Fruit fly (Drosophila melanogaster) whole organism, embryonic: ENCODE data around the gene Ire1.
A peak's percentile ranks its signal among the peaks of the same experiment; 100 is the strongest.

Source experiments
- Bgb ChIP-seq: fragments of 200-800 bp; sonication (Bioruptor generic); IDR thresholded peaks from 2 replicates; pipeline ENCODE4 v1.3.6; 2022; ENCODE audit warnings: missing biosample characterization, missing genetic modification characterization; ENCODE audit not compliant: partially characterized antibody
- Blimp-1 ChIP-seq: fragments of 200-800 bp; sonication (Bioruptor generic); optimal IDR thresholded peaks from 3 replicates; lab custom pipeline; 2018; ENCODE audit warnings: missing biosample characterization, missing genetic modification characterization, mild to moderate bottlenecking, moderate library complexity, missing genetic modification reagents
- CG11560 ChIP-seq: fragments of 200-800 bp; sonication (Bioruptor generic); IDR thresholded peaks from 3 replicates; pipeline ENCODE4 v1.3.6; 2022; ENCODE audit warnings: missing biosample characterization, missing genetic modification characterization
- CG12071 ChIP-seq: fragments of 200-800 bp; sonication (Bioruptor generic); optimal IDR thresholded peaks from 3 replicates; lab custom pipeline; 2018; ENCODE audit warnings: missing biosample characterization, mild to moderate bottlenecking, missing genetic modification characterization
- CG12744 ChIP-seq: fragments of 200-800 bp; sonication (Bioruptor generic); optimal IDR thresholded peaks from 2 replicates; lab custom pipeline; 2016; ENCODE audit warnings: missing biosample characterization, missing genetic modification characterization
- CG14441 ChIP-seq: fragments of 200-800 bp; sonication (Bioruptor generic); IDR thresholded peaks from 2 replicates; pipeline ENCODE4 v1.3.6; 2022; ENCODE audit warnings: missing biosample characterization, missing genetic modification characterization
- CG14667 ChIP-seq: fragments of 200-800 bp; sonication (Bioruptor generic); IDR thresholded peaks from 2 replicates; pipeline ENCODE4 v1.3.6; 2022; ENCODE audit warnings: missing biosample characterization, missing genetic modification characterization
- CG14860 ChIP-seq: fragments of 200-800 bp; sonication (Bioruptor generic); IDR thresholded peaks from 3 replicates; pipeline ENCODE4 v1.3.6; 2022; ENCODE audit warnings: missing biosample characterization, missing genetic modification characterization; ENCODE audit not compliant: partially characterized antibody
- CG14965 ChIP-seq: fragments of 200-800 bp; sonication (Bioruptor generic); optimal IDR thresholded peaks from 2 replicates; lab custom pipeline; 2016; ENCODE audit warnings: missing biosample characterization, missing genetic modification characterization, borderline replicate concordance
- CG1603 ChIP-seq: fragments of 200-800 bp; sonication (Bioruptor generic); optimal IDR thresholded peaks from 2 replicates; lab custom pipeline; 2019; ENCODE audit warnings: missing biosample characterization, mild to moderate bottlenecking, missing genetic modification characterization, moderate library complexity
- CG30020 ChIP-seq: fragments of 200-800 bp; optimal IDR thresholded peaks from 2 replicates; lab custom pipeline; 2019; ENCODE audit warnings: missing biosample characterization, mild to moderate bottlenecking, missing genetic modification characterization, moderate library complexity
- CG31365 ChIP-seq: fragments of 200-800 bp; sonication (Bioruptor generic); optimal IDR thresholded peaks from 2 replicates; lab custom pipeline; 2018; ENCODE audit warnings: missing biosample characterization, mild to moderate bottlenecking, missing genetic modification characterization
- CG32767 ChIP-seq: fragments of 200-800 bp; sonication (Bioruptor generic); IDR thresholded peaks from 2 replicates; pipeline ENCODE4 v1.3.6; 2022; ENCODE audit warnings: missing biosample characterization, missing genetic modification characterization
- CG34376 ChIP-seq: fragments of 200-800 bp; sonication (Bioruptor generic); optimal IDR thresholded peaks from 2 replicates; lab custom pipeline; 2018; ENCODE audit warnings: missing biosample characterization, mild to moderate bottlenecking, missing genetic modification characterization
- CG4282 ChIP-seq: fragments of 200-800 bp; sonication (Bioruptor generic); optimal IDR thresholded peaks from 2 replicates; lab custom pipeline; 2016; ENCODE audit warnings: missing biosample characterization, missing genetic modification characterization
- CG4328 ChIP-seq: fragments of 200-800 bp; sonication (Bioruptor generic); optimal IDR thresholded peaks from 3 replicates; lab custom pipeline; 2017; ENCODE audit warnings: missing biosample characterization, missing genetic modification reagents, missing genetic modification characterization
- CG7839 ChIP-seq: fragments of 200-800 bp; sonication (Bioruptor generic); optimal IDR thresholded peaks from 3 replicates; lab custom pipeline; 2018; ENCODE audit warnings: missing biosample characterization, mild to moderate bottlenecking, missing genetic modification characterization, moderate library complexity
- CG7928 ChIP-seq: fragments of 200-800 bp; sonication (Bioruptor generic); optimal IDR thresholded peaks from 2 replicates; lab custom pipeline; 2017; ENCODE audit warnings: missing biosample characterization, mild to moderate bottlenecking, missing genetic modification characterization
- CG8281 ChIP-seq: fragments of 200-800 bp; sonication (Bioruptor generic); optimal IDR thresholded peaks from 2 replicates; lab custom pipeline; 2018; ENCODE audit warnings: missing biosample characterization, mild to moderate bottlenecking, missing genetic modification characterization, moderate library complexity
- CG9437 ChIP-seq: fragments of 200-800 bp; sonication (Bioruptor generic); optimal IDR thresholded peaks from 2 replicates; lab custom pipeline; 2018; ENCODE audit warnings: missing biosample characterization, mild to moderate bottlenecking, missing genetic modification characterization
- D19A ChIP-seq: fragments of 200-800 bp; optimal IDR thresholded peaks from 3 replicates; lab custom pipeline; 2019; ENCODE audit warnings: missing biosample characterization, mild to moderate bottlenecking, missing genetic modification characterization, moderate library complexity
- Dref ChIP-seq: fragments of 200-800 bp; sonication (Bioruptor generic); IDR thresholded peaks from 2 replicates; pipeline ENCODE4 v1.3.6; 2022; ENCODE audit warnings: missing biosample characterization, missing genetic modification characterization
- Hand ChIP-seq: fragments of 200-800 bp; sonication (Bioruptor generic); optimal IDR thresholded peaks from 2 replicates; lab custom pipeline; 2017; ENCODE audit warnings: mild to moderate bottlenecking, missing biosample characterization, missing genetic modification reagents, missing genetic modification characterization
- Hey ChIP-seq: fragments of 200-800 bp; sonication (Bioruptor generic); optimal IDR thresholded peaks from 3 replicates; lab custom pipeline; 2018; ENCODE audit warnings: missing biosample characterization, mild to moderate bottlenecking, missing genetic modification characterization
- HmgD ChIP-seq: fragments of 200-800 bp; sonication (Bioruptor generic); optimal IDR thresholded peaks from 3 replicates; lab custom pipeline; 2016; ENCODE audit warnings: missing biosample characterization, missing genetic modification characterization
- Hr78 ChIP-seq, 2 experiments: fragments of 200-800 bp in 1 of 2; fragments of >200 bp in 1 of 2; sonication (Bioruptor generic) in 1 of 2; optimal IDR thresholded peaks; 2 replicates each; lab custom pipeline; 2017 to 2019; ENCODE audit warnings: missing biosample characterization in 2 of 2, missing genetic modification characterization in 2 of 2, mild to moderate bottlenecking in 1 of 2, moderate library complexity in 1 of 2
- MESR4 ChIP-seq: fragments of 200-800 bp; sonication (Bioruptor generic); optimal IDR thresholded peaks from 2 replicates; lab custom pipeline; 2018; ENCODE audit warnings: missing biosample characterization, mild to moderate bottlenecking, missing genetic modification characterization, moderate library complexity
- Med ChIP-seq: fragments of 200-800 bp; sonication (Bioruptor generic); peaks from one replicate; lab custom pipeline; 2016; ENCODE audit warnings: missing biosample characterization, missing genetic modification characterization, mild to moderate bottlenecking, inconsistent platforms, moderate library complexity
- Mrtf ChIP-seq: fragments of 200-800 bp; sonication (Bioruptor generic); IDR thresholded peaks from 3 replicates; pipeline ENCODE4 v1.3.6; 2022; ENCODE audit warnings: missing biosample characterization, missing genetic modification characterization
- Opbp ChIP-seq: fragments of 200-800 bp; sonication (Bioruptor generic); IDR thresholded peaks from 3 replicates; pipeline ENCODE4 v1.3.6; 2022; ENCODE audit warnings: missing biosample characterization, missing genetic modification characterization; ENCODE audit not compliant: partially characterized antibody
- PHDP ChIP-seq: fragments of 200-800 bp; sonication (Bioruptor generic); optimal IDR thresholded peaks from 3 replicates; lab custom pipeline; 2018; ENCODE audit warnings: missing biosample characterization, mild to moderate bottlenecking, missing genetic modification characterization, moderate library complexity
- Pdp1 ChIP-seq, 2 experiments: fragments of 200-800 bp; sonication (Bioruptor generic); optimal IDR thresholded peaks; 3 replicates each; lab custom pipeline; 2016; ENCODE audit warnings: missing biosample characterization in 2 of 2, missing genetic modification characterization in 2 of 2, mild to moderate bottlenecking in 1 of 2, moderate library complexity in 1 of 2
- Vsx1 ChIP-seq: fragments of 200-800 bp; sonication (Bioruptor generic); optimal IDR thresholded peaks from 2 replicates; lab custom pipeline; 2017; ENCODE audit warnings: missing biosample characterization, mild to moderate bottlenecking, missing genetic modification characterization, missing genetic modification reagents
- aop ChIP-seq: fragments of 200-800 bp; sonication (Bioruptor generic); IDR thresholded peaks from 2 replicates; pipeline ENCODE4 v1.3.6; 2022; ENCODE audit warnings: missing biosample characterization, missing genetic modification characterization
- ash1 ChIP-seq: fragments of 200-800 bp; sonication (Bioruptor generic); optimal IDR thresholded peaks from 2 replicates; lab custom pipeline; 2018; ENCODE audit warnings: missing biosample characterization, mild to moderate bottlenecking, missing genetic modification characterization
- bcd ChIP-seq: fragments of 200-800 bp; sonication (Bioruptor generic); optimal IDR thresholded peaks from 2 replicates; lab custom pipeline; 2017; ENCODE audit warnings: missing biosample characterization, mild to moderate bottlenecking, missing genetic modification characterization
- bowl ChIP-seq: fragments of 200-800 bp; sonication (Bioruptor generic); IDR thresholded peaks from 2 replicates; pipeline ENCODE4 v1.3.6; 2022; ENCODE audit warnings: missing biosample characterization, missing genetic modification characterization
- ci ChIP-seq: fragments of 200-800 bp; sonication (Bioruptor generic); IDR thresholded peaks from 3 replicates; pipeline ENCODE4 v1.3.6; 2022; ENCODE audit warnings: missing biosample characterization, missing genetic modification characterization
- fd96Cb ChIP-seq: fragments of 200-800 bp; sonication (Bioruptor generic); optimal IDR thresholded peaks from 2 replicates; lab custom pipeline; 2018; ENCODE audit warnings: missing biosample characterization, mild to moderate bottlenecking, missing genetic modification characterization, moderate library complexity
- jigr1 ChIP-seq: fragments of 200-800 bp; sonication (Bioruptor generic); IDR thresholded peaks from 3 replicates; pipeline ENCODE4 v1.3.6; 2022; ENCODE audit warnings: missing biosample characterization, missing genetic modification characterization
- kay ChIP-seq: fragments of 200-800 bp; sonication (Bioruptor generic); optimal IDR thresholded peaks from 2 replicates; lab custom pipeline; 2016; ENCODE audit warnings: missing biosample characterization, missing genetic modification characterization
- lab ChIP-seq: fragments of 200-800 bp; sonication (Bioruptor generic); optimal IDR thresholded peaks from 3 replicates; lab custom pipeline; 2017; ENCODE audit warnings: missing biosample characterization, missing genetic modification characterization, mild to moderate bottlenecking, moderate library complexity, missing genetic modification reagents
- pb ChIP-seq: fragments of 200-800 bp; sonication (Bioruptor generic); optimal IDR thresholded peaks from 3 replicates; lab custom pipeline; 2016; ENCODE audit warnings: missing biosample characterization, missing genetic modification characterization
- peb ChIP-seq: fragments of 200-800 bp; sonication (Bioruptor generic); IDR thresholded peaks from 2 replicates; pipeline ENCODE4 v1.3.6; 2022; ENCODE audit warnings: missing biosample characterization, missing genetic modification characterization
- rib ChIP-seq: fragments of 200-800 bp; sonication (Bioruptor generic); IDR thresholded peaks from 2 replicates; pipeline ENCODE4 v1.3.6; 2022; ENCODE audit warnings: missing biosample characterization, missing genetic modification characterization
- run ChIP-seq: fragments of 200-800 bp; sonication (Bioruptor generic); optimal IDR thresholded peaks from 3 replicates; lab custom pipeline; 2018; ENCODE audit warnings: missing biosample characterization, mild to moderate bottlenecking, missing genetic modification characterization
- sug ChIP-seq: fragments of 200-800 bp; optimal IDR thresholded peaks from 2 replicates; lab custom pipeline; 2019; ENCODE audit warnings: missing biosample characterization, mild to moderate bottlenecking, missing genetic modification characterization, moderate library complexity
- tgo ChIP-seq: fragments of 200-800 bp; sonication (Bioruptor generic); IDR thresholded peaks from 3 replicates; pipeline ENCODE4 v1.3.6; 2022; ENCODE audit warnings: missing biosample characterization, missing genetic modification characterization
- vnd ChIP-seq: fragments of 200-800 bp; sonication (Bioruptor generic); IDR thresholded peaks from 3 replicates; pipeline ENCODE4 v1.3.6; 2022; ENCODE audit warnings: missing biosample characterization, missing genetic modification characterization; ENCODE audit not compliant: partially characterized antibody

The Ire1 gene

DNA sequence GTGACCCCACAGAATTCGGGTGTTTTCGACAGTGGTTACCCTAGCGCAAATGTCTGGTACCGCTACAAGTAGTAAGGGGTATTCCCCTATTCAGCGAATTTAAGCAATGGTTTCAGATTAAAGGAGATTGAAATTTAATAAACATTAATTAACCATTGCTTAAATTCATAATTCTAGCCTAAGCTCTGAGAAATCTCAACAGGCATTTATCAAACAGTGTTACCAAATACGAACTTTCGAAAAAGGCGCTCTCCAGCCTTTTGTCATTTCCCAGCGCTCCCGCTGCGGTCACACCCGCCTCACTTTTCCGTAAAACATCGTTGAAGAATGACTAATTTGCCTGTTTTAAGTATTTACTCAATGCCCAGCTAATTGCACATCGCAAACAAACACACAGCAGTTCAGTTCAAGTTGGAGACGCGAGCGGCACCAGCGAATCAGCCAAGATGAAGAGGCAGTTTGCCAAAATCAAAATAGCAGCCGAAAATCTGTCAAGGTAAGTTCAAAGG, 43.8 kb upstream of the Ire1 start, which contains the start of the genes Surf6 and RhoGAP92B (continued):
- TF ChIP-seq vnd (GFP tag; lab: Robert Waterston, UW) = no peak
- peak; percentile 60 for TF ChIP-seq CG32767 (GFP tag; lab: Robert Waterston, UW)
- peak; percentile 31 for TF ChIP-seq CG9437 (GFP tag; lab: Kevin White, UChicago)
- no peak; the same call in 2 of the 3 replicates for TF ChIP-seq Opbp (GFP tag; lab: Robert Waterston, UW)
- no peak for TF ChIP-seq aop (GFP tag; lab: Robert Waterston, UW)
- TF ChIP-seq CG4328 = peak; percentile 64
- TF ChIP-seq Hr78 (GFP tag; optimal IDR thresholded peaks at IDR 0.05; lab: Kevin White, UChicago) = peak in 1 of 2 experiments; percentile 98
- TF ChIP-seq kay = peak; percentile 75
- TF ChIP-seq tgo (GFP tag; lab: Robert Waterston, UW) = 0 out of 3 replicates have a peak, but pooled peaks have one; percentile 13
- TF ChIP-seq CG12071 (GFP tag; lab: Kevin White, UChicago) = peak; percentile 22
- TF ChIP-seq jigr1 (GFP tag; lab: Robert Waterston, UW) = no peak
- TF ChIP-seq CG11560 = no peak
- TF ChIP-seq HmgD = peak; percentile 74
- no peak for TF ChIP-seq ash1 (GFP tag; lab: Kevin White, UChicago)
- peak; percentile 79 for TF ChIP-seq lab
- TF ChIP-seq CG8281 (tag; lab: Kevin White, UChicago) = no peak
- peak; percentile 61; the same call in 1 of the 2 replicates for TF ChIP-seq CG14441 (GFP tag; lab: Robert Waterston, UW)
- TF ChIP-seq Pdp1 (GFP tag; optimal IDR thresholded peaks at IDR 0.05; lab: Kevin White, UChicago) = peak; percentile 45 to 61
- no peak for TF ChIP-seq Hey
- 0 out of 2 replicates have a peak, but pooled peaks have one; percentile 21 for TF ChIP-seq Dref (GFP tag; lab: Robert Waterston, UW)
- peak; percentile 100 for TF ChIP-seq MESR4 (GFP tag; lab: Kevin White, UChicago)
- TF ChIP-seq Vsx1 = peak; percentile 70
- TF ChIP-seq D19A (tag; lab: Kevin White, UChicago) = peak; percentile 38
- TF ChIP-seq PHDP (tag; lab: Kevin White, UChicago) = peak; percentile 55
- peak; percentile 63 for TF ChIP-seq CG7928 (GFP tag; lab: Kevin White, UChicago)
- TF ChIP-seq ci = peak; percentile 65; the same call in 1 of the 3 replicates
- peak; percentile 60 for TF ChIP-seq pb
- no peak for TF ChIP-seq bowl (GFP tag; lab: Robert Waterston, UW)
- peak; percentile 51 for TF ChIP-seq CG30020
- TF ChIP-seq Mrtf (GFP tag; lab: Robert Waterston, UW) = no peak
- peak; percentile 9 for TF ChIP-seq fd96Cb (tag; lab: Kevin White, UChicago)
- peak; percentile 11 for TF ChIP-seq CG4282 (GFP tag; lab: Kevin White, UChicago)
- TF ChIP-seq bcd (GFP tag; lab: Kevin White, UChicago) = peak; percentile 59
- TF ChIP-seq rib (GFP tag; lab: Robert Waterston, UW) = no peak
- TF ChIP-seq CG14965 (GFP tag; lab: Kevin White, UChicago) = no peak
- peak; percentile 19 for TF ChIP-seq CG12744 (GFP tag; lab: Kevin White, UChicago)
- peak; percentile 49 for TF ChIP-seq CG31365 (tag; lab: Kevin White, UChicago)
- peak; percentile 82 for TF ChIP-seq CG34376 (GFP tag; lab: Kevin White, UChicago)
- no peak for TF ChIP-seq CG14860 (GFP tag; lab: Robert Waterston, UW)
- no peak for TF ChIP-seq Bgb (GFP tag; lab: Robert Waterston, UW)
- TF ChIP-seq Blimp-1 (GFP tag; lab: Kevin White, UChicago) = peak; percentile 46
- peak; percentile 57 for TF ChIP-seq run (tag; lab: Kevin White, UChicago)
- peak; percentile 97 for TF ChIP-seq Med
- peak; percentile 53 for TF ChIP-seq CG7839 (tag; lab: Kevin White, UChicago)
- peak; percentile 69 for TF ChIP-seq sug (tag; lab: Kevin White, UChicago)
- TF ChIP-seq Hand (GFP tag; lab: Kevin White, UChicago) = no peak
- TF ChIP-seq CG14667 (GFP tag; lab: Robert Waterston, UW) = no peak
- TF ChIP-seq CG1603 (tag; lab: Kevin White, UChicago) = peak; percentile 85
- no peak for TF ChIP-seq peb
